Worm (Caenorhabditis elegans): ENCODE measurements around the gene dli-1.

dli-1 gene

DNA sequence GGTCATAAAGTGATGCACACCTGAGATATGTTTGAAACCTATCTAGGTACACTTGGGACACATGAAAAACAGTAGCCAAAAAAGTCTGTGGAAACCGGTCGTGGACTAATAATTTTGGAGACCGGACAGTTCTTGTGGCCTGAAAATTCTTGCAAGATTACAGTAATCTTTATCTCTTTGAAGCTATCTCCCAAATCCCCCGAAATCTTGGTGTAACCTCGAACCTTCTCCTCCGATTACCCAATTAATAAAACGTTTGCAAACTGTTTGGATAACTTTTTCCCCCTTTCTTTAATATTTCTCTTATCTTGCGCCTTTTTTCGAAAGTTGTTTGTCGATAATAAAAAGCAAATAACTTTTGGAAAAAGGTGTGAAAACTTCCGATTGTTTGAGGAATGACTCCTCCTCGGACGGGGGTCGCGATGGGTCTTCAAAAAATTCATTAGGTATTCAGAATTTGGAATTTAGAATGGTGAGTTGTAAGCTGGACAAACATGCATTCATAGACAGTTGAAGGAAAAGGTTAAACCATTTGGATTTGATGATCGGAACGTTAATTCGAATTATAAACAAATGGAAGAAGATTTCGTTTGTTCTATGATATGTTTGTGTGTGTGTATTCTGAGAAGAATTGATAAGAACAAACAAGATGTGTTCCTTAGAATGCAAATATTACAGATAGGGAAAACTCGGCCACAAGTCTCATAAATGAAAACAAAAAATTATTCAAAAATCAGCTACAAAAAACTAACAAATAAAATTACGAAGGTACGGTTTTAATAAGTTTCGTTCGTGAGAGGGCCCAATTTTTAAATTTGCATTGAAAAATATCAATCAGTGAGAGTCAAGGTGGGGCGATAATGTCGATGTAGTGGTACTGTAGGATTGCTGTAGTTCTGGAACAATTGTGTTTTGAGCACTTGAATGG lies 15.5 kb downstream of the dli-1 start:
- TF ChIP-seq mel-28 (tag; optimal IDR thresholded peaks at IDR 0.05; ENCODE audit: borderline replicate concordance) (no peak), lin-40 (tag; optimal IDR thresholded peaks at IDR 0.05) (peak; percentile 36), lin-26 (GFP tag; IDR thresholded peaks at IDR 0.05) (peak; percentile 22; the same call in 1 of the 2 replicates), lsl-1 (GFP tag; optimal IDR thresholded peaks at IDR 0.05) (no peak), nfyb-1 (GFP tag; IDR thresholded peaks at IDR 0.05) (0 out of 2 replicates have a peak, but pooled peaks have one; percentile 40), chd-7 (tag; optimal IDR thresholded peaks at IDR 0.05) (peak; percentile 59), unc-62 (GFP tag; optimal IDR thresholded peaks at IDR 0.05) (no peak), Y53F4B.3 (GFP tag; IDR thresholded peaks at IDR 0.05) (no peak), ZK185.1 (tag; optimal IDR thresholded peaks at IDR 0.05; ENCODE audit: poor library complexity, severe bottlenecking) (peak; percentile 20), B0261.1 (tag; optimal IDR thresholded peaks at IDR 0.05) (no peak), nfya-2 (GFP tag; IDR thresholded peaks at IDR 0.05) (no peak), mcd-1 (GFP tag; IDR thresholded peaks at IDR 0.05) (0 out of 2 replicates have a peak, but pooled peaks have one; percentile 20), lsy-27 (tag; optimal IDR thresholded peaks at IDR 0.05; ENCODE audit: borderline replicate concordance, insufficient read depth) (no peak), atf-7 (tag; optimal IDR thresholded peaks at IDR 0.05) (no peak), him-1 (tag; optimal IDR thresholded peaks at IDR 0.05) (no peak), cebp-2 (GFP tag; IDR thresholded peaks at IDR 0.05) (peak; percentile 6; the same call in 1 of the 2 replicates), Y53G8AR.9 (GFP tag; conservative IDR thresholded peaks at IDR 0.05) (peak; percentile 28; the same call in 1 of the 2 replicates), ztf-22 (GFP tag; optimal IDR thresholded peaks at IDR 0.05) (no peak), lin-35 (GFP tag; optimal IDR thresholded peaks at IDR 0.05) (peak in 1 of 3 experiments; percentile 50), lir-1 (GFP tag; conservative IDR thresholded peaks at IDR 0.05) (no peak), lag-1 (GFP tag; IDR thresholded peaks at IDR 0.05) (no peak), somi-1 (GFP tag; optimal IDR thresholded peaks at IDR 0.05) (peak; percentile 59), hmg-1.2 (GFP tag; IDR thresholded peaks at IDR 0.05) (0 out of 2 replicates have a peak, but pooled peaks have one; percentile 8), cebp-1 (GFP tag; IDR thresholded peaks at IDR 0.05) (no peak), cebp-1 (tag; optimal IDR thresholded peaks at IDR 0.05) (peak; percentile 25), ets-4 (GFP tag; optimal IDR thresholded peaks at IDR 0.05) (no peak), ceh-40 (GFP tag; IDR thresholded peaks at IDR 0.05) (0 out of 2 replicates have a peak, but pooled peaks have one; percentile 1), B0336.3 (GFP tag; IDR thresholded peaks at IDR 0.05) (0 out of 2 replicates have a peak, but pooled peaks have one; percentile 20), nhr-90 (tag; optimal IDR thresholded peaks at IDR 0.05) (no peak), die-1 (tag; optimal IDR thresholded peaks at IDR 0.05) (no peak), F10E7.11 (tag; optimal IDR thresholded peaks at IDR 0.05) (peak; percentile 4), F23B12.7 (tag; optimal IDR thresholded peaks at IDR 0.05; ENCODE audit: insufficient read depth) (no peak), madf-3 (GFP tag; IDR thresholded peaks at IDR 0.05) (0 out of 2 replicates have a peak, but pooled peaks have one; percentile 3), let-607 (tag; optimal IDR thresholded peaks at IDR 0.05) (no peak), F39B2.1 (GFP tag; IDR thresholded peaks at IDR 0.05) (peak; percentile 36; the same call in 1 of the 2 replicates)

DNA sequence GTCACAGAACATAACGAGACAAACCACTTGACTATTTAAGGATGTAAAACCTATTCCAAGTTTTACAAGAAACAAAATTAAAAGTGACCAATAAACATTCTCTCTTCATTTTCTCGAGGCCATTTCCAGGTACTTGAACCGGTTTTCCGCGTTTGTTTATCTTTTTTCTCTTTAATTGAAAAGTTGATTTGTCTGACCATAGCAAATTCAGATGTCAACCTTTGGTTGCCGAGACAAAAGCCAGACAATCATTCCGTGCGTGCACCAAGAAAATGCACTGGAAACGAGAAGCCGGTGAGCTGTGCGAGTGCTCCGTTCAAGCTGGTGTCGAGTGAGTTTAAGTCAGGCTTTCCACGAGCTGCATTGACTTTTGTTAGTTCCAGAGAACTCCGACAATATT lies 16.5 kb downstream of the dli-1 start:
- TF ChIP-seq gei-17 (GFP tag; optimal IDR thresholded peaks at IDR 0.05): no peak
- TF ChIP-seq F52B5.7 (tag; optimal IDR thresholded peaks at IDR 0.05): no peak
- 0 out of 2 replicates have a peak, but pooled peaks have one; percentile 56 for TF ChIP-seq K11D2.4 (GFP tag; IDR thresholded peaks at IDR 0.05)
- TF ChIP-seq mcd-1 (GFP tag; IDR thresholded peaks at IDR 0.05): peak; percentile 28; the same call in 1 of the 2 replicates
- no peak for TF ChIP-seq B0035.1 (tag; optimal IDR thresholded peaks at IDR 0.05)
- peak; percentile 60; the same call in 1 of the 2 replicates for TF ChIP-seq lin-26 (GFP tag; IDR thresholded peaks at IDR 0.05)
- peak; percentile 27 for TF ChIP-seq ztf-26 (tag; optimal IDR thresholded peaks at IDR 0.05)
- peak; percentile 19 for TF ChIP-seq ceh-27 (GFP tag; optimal IDR thresholded peaks at IDR 0.05)
- TF ChIP-seq ama-1 (optimal IDR thresholded peaks at IDR 0.05): peak; percentile 81
- no peak for TF ChIP-seq ama-1 (GFP tag; optimal IDR thresholded peaks at IDR 0.05)

Data from whole organism, young adult.